Worm (Caenorhabditis elegans) whole organism, young adult: ENCODE measurements around the gene R03D7.15.

Source experiments
- B0019.2 ChIP-seq: fragments of 200-800 bp; sonication (Bioruptor generic); conservative IDR thresholded peaks from 2 replicates; pipeline ENCODE4 v1.3.6; 2022; ENCODE audit warnings: missing genetic modification reagents, missing genetic modification characterization, missing compliant biosample characterization
- D2030.7 ChIP-seq: fragments of 200-800 bp; sonication (Bioruptor generic); IDR thresholded peaks from 2 replicates; pipeline ENCODE4 v1.3.6; 2022; ENCODE audit warnings: missing genetic modification reagents, missing genetic modification characterization, missing compliant biosample characterization
- F10E7.11 ChIP-seq: sonication (generic microtip); optimal IDR thresholded peaks from 2 replicates; lab custom pipeline; 2017; ENCODE audit warnings: mild to moderate bottlenecking, missing genetic modification characterization, moderate library complexity, missing compliant biosample characterization
- F37B4.10 ChIP-seq: fragments of 200-800 bp; sonication (Bioruptor generic); IDR thresholded peaks from 2 replicates; pipeline ENCODE4 v1.3.6; 2022; ENCODE audit warnings: missing genetic modification characterization, missing compliant biosample characterization
- F57C9.4 ChIP-seq: sonication (generic microtip); optimal IDR thresholded peaks from 2 replicates; lab custom pipeline; 2017; ENCODE audit warnings: mild to moderate bottlenecking, missing genetic modification characterization, missing compliant biosample characterization
- T26A5.8 ChIP-seq: sonication (generic microtip); optimal IDR thresholded peaks from 2 replicates; lab custom pipeline; 2016; ENCODE audit warnings: missing genetic modification characterization, missing compliant biosample characterization
- Y56A3A.18 ChIP-seq: fragments of 200-800 bp; sonication (Bioruptor generic); IDR thresholded peaks from 2 replicates; pipeline ENCODE4 v1.3.6; 2022; ENCODE audit warnings: missing genetic modification reagents, missing genetic modification characterization, missing compliant biosample characterization
- Y95B8A.8 ChIP-seq: fragments of 200-800 bp; sonication (Bioruptor generic); IDR thresholded peaks from 2 replicates; pipeline ENCODE4 v1.3.6; 2022; ENCODE audit warnings: missing genetic modification reagents, missing genetic modification characterization, missing compliant biosample characterization
- akir-1 ChIP-seq: fragments of 200-800 bp; sonication (Bioruptor generic); optimal IDR thresholded peaks from 2 replicates; lab custom pipeline; 2018; ENCODE audit warnings: mild to moderate bottlenecking, missing genetic modification characterization, moderate library complexity, missing compliant biosample characterization
- athp-1 ChIP-seq: sonication (generic microtip); optimal IDR thresholded peaks from 2 replicates; lab custom pipeline; 2017; ENCODE audit warnings: mild to moderate bottlenecking, missing genetic modification characterization, missing compliant biosample characterization
- attf-3 ChIP-seq: fragments of 200-800 bp; sonication (Bioruptor generic); conservative IDR thresholded peaks from 2 replicates; pipeline ENCODE4 v1.3.6; 2022; ENCODE audit warnings: missing genetic modification reagents, missing genetic modification characterization, missing compliant biosample characterization
- ceh-100 ChIP-seq: fragments of 200-800 bp; sonication (Bioruptor generic); IDR thresholded peaks from 2 replicates; pipeline ENCODE4 v1.3.6; 2022; ENCODE audit warnings: missing genetic modification reagents, missing genetic modification characterization, missing compliant biosample characterization
- ceh-40 ChIP-seq: fragments of 200-800 bp; sonication (Bioruptor generic); IDR thresholded peaks from 2 replicates; pipeline ENCODE4 v1.3.6; 2022; ENCODE audit warnings: missing genetic modification characterization, missing compliant biosample characterization
- efl-1 ChIP-seq: fragments of 150-350 bp; optimal IDR thresholded peaks from 2 replicates; lab custom pipeline; 2014; ENCODE audit warnings: missing biosample characterization, missing genetic modification reagents, missing genetic modification characterization
- egrh-3 ChIP-seq: fragments of 200-800 bp; sonication (Bioruptor generic); IDR thresholded peaks from 2 replicates; pipeline ENCODE4 v1.3.6; 2022; ENCODE audit warnings: missing genetic modification reagents, missing genetic modification characterization, missing compliant biosample characterization
- ekl-4 ChIP-seq: fragments of 200-800 bp; sonication (Bioruptor generic); IDR thresholded peaks from 2 replicates; pipeline ENCODE4 v1.3.6; 2022; ENCODE audit warnings: missing genetic modification reagents, missing genetic modification characterization, missing compliant biosample characterization
- hlh-12 ChIP-seq: sonication (generic microtip); optimal IDR thresholded peaks from 2 replicates; lab custom pipeline; 2016; ENCODE audit warnings: missing genetic modification characterization, missing compliant biosample characterization
- hlh-26 ChIP-seq: fragments of 200-800 bp; sonication (Bioruptor generic); conservative IDR thresholded peaks from 2 replicates; pipeline ENCODE4 v1.3.6; 2022; ENCODE audit warnings: missing genetic modification reagents, missing genetic modification characterization, missing compliant biosample characterization
- hmg-20 ChIP-seq: fragments of 200-800 bp; sonication (Bioruptor generic); IDR thresholded peaks from 2 replicates; pipeline ENCODE4 v1.3.6; 2022; ENCODE audit warnings: missing genetic modification reagents, missing genetic modification characterization, missing compliant biosample characterization
- hsf-1 ChIP-seq: fragments of 200-800 bp; sonication (Bioruptor generic); IDR thresholded peaks from 2 replicates; pipeline ENCODE4 v1.3.6; 2022; ENCODE audit warnings: missing genetic modification reagents, missing genetic modification characterization, missing compliant biosample characterization
- let-526 ChIP-seq: fragments of 200-800 bp; sonication (Bioruptor generic); IDR thresholded peaks from 2 replicates; pipeline ENCODE4 v1.3.6; 2022; ENCODE audit warnings: missing genetic modification reagents, missing genetic modification characterization, missing compliant biosample characterization
- lin-40 ChIP-seq: sonication (generic microtip); optimal IDR thresholded peaks from 2 replicates; lab custom pipeline; 2016; ENCODE audit warnings: missing genetic modification characterization, mild to moderate bottlenecking, missing compliant biosample characterization, missing genotype, missing genetic modification reagents
- lin-54 ChIP-seq: fragments of 200-800 bp; sonication (Bioruptor generic); optimal IDR thresholded peaks from 2 replicates; lab custom pipeline; 2018; ENCODE audit warnings: mild to moderate bottlenecking, missing genetic modification characterization, missing compliant biosample characterization
- mcd-1 ChIP-seq: fragments of 200-800 bp; sonication (Bioruptor generic); IDR thresholded peaks from 2 replicates; pipeline ENCODE4 v1.3.6; 2022; ENCODE audit warnings: missing genetic modification reagents, missing genetic modification characterization, missing compliant biosample characterization
- mes-4 ChIP-seq: sonication (generic microtip); optimal IDR thresholded peaks from 2 replicates; lab custom pipeline; 2016; ENCODE audit warnings: missing genotype, missing genetic modification characterization, missing compliant biosample characterization
- nhr-27 ChIP-seq: fragments of 200-800 bp; sonication (Bioruptor generic); optimal IDR thresholded peaks from 2 replicates; lab custom pipeline; 2018; ENCODE audit warnings: mild to moderate bottlenecking, missing genetic modification characterization, moderate library complexity, missing compliant biosample characterization
- pha-4 ChIP-seq: fragments of 150-350 bp; sonication (generic microtip); optimal IDR thresholded peaks from 2 replicates; lab custom pipeline; 2014; ENCODE audit warnings: missing biosample characterization, missing genetic modification reagents, missing genetic modification characterization
- rcor-1 ChIP-seq: fragments of 200-800 bp; sonication (Bioruptor generic); IDR thresholded peaks from 2 replicates; pipeline ENCODE4 v1.3.6; 2022; ENCODE audit warnings: missing genetic modification reagents, missing genetic modification characterization, missing compliant biosample characterization
- sea-2 ChIP-seq: fragments of 200-800 bp; sonication (Bioruptor generic); IDR thresholded peaks from 2 replicates; pipeline ENCODE4 v1.3.6; 2022; ENCODE audit warnings: missing genetic modification characterization, missing compliant biosample characterization
- snpc-1.3 ChIP-seq: sonication (generic microtip); optimal IDR thresholded peaks from 2 replicates; lab custom pipeline; 2017; ENCODE audit warnings: missing genetic modification characterization, mild to moderate bottlenecking, missing compliant biosample characterization, antibody characterized with exemption, moderate library complexity, missing genotype, missing genetic modification reagents; ENCODE audit not compliant: insufficient read depth
- snpc-3.4 ChIP-seq: sonication (generic microtip); optimal IDR thresholded peaks from 2 replicates; lab custom pipeline; 2017; ENCODE audit warnings: missing genetic modification characterization, mild to moderate bottlenecking, missing compliant biosample characterization, antibody characterized with exemption, moderate library complexity, missing genotype, missing genetic modification reagents
- zfh-2 ChIP-seq: fragments of 200-800 bp; sonication (Bioruptor generic); conservative IDR thresholded peaks from 2 replicates; pipeline ENCODE4 v1.3.6; 2022; ENCODE audit warnings: missing genetic modification reagents, missing genetic modification characterization, missing compliant biosample characterization
- ztf-25 ChIP-seq: fragments of 200-800 bp; sonication (Bioruptor generic); IDR thresholded peaks from 2 replicates; pipeline ENCODE4 v1.3.6; 2022; ENCODE audit warnings: missing genetic modification reagents, missing genetic modification characterization, missing compliant biosample characterization
- ztf-26 ChIP-seq: sonication (generic microtip); optimal IDR thresholded peaks from 2 replicates; lab custom pipeline; 2017; ENCODE audit warnings: missing genetic modification characterization, missing compliant biosample characterization

The R03D7.15 gene

ce11 chrII:10912995-10913394 is 29.0 kb upstream of the R03D7.15 start:
- no peak for TF ChIP-seq mcd-1

- TF ChIP-seq mcd-1 (no peak), efl-1 (GFP tag; lab: Kevin White, UChicago) (no peak), let-526 (GFP tag; lab: Robert Waterston, UW) (no peak), T26A5.8 (tag; lab: Kevin White, UChicago) (no peak), lin-54 (GFP tag; lab: Kevin White, UChicago) (no peak), pha-4 (no peak), ceh-100 (GFP tag; lab: Robert Waterston, UW) (no peak), ekl-4 (GFP tag; lab: Robert Waterston, UW) (no peak), mes-4 (tag; lab: Kevin White, UChicago) (no peak), hlh-12 (tag; lab: Kevin White, UChicago) (no peak), snpc-1.3 (tag; lab: Kevin White, UChicago) (no peak)
Measured at ce11 chrII:10914366-10914765, 27.6 kb upstream of the R03D7.15 start, which contains the start of gene F44F4.15. F44F4.15 (plus strand) TSS chrII:10914666.

- no peak for TF ChIP-seq hmg-20 (GFP tag; lab: Robert Waterston, UW)
- TF ChIP-seq D2030.7 (GFP tag; lab: Robert Waterston, UW), result no peak
- no peak for TF ChIP-seq snpc-3.4 (tag; lab: Kevin White, UChicago)
- TF ChIP-seq B0019.2 (GFP tag; lab: Robert Waterston, UW), result no peak
- TF ChIP-seq hlh-12 (tag; lab: Kevin White, UChicago), result no peak
- no peak for TF ChIP-seq pha-4
- TF ChIP-seq hsf-1, result no peak
- no peak for TF ChIP-seq F10E7.11 (tag; lab: Kevin White, UChicago)
- TF ChIP-seq rcor-1, result no peak
- TF ChIP-seq akir-1 (GFP tag; lab: Kevin White, UChicago), result no peak
- no peak for TF ChIP-seq Y95B8A.8 (GFP tag; lab: Robert Waterston, UW)
- TF ChIP-seq hlh-26 (GFP tag; lab: Robert Waterston, UW), result no peak
- TF ChIP-seq F57C9.4 (tag; lab: Kevin White, UChicago), result no peak
- no peak for TF ChIP-seq egrh-3 (GFP tag; lab: Robert Waterston, UW)
- no peak for TF ChIP-seq ztf-26 (tag; lab: Kevin White, UChicago)
- no peak for TF ChIP-seq sea-2 (GFP tag; lab: Robert Waterston, UW)
- TF ChIP-seq F37B4.10, result no peak
- no peak for TF ChIP-seq zfh-2 (GFP tag; lab: Robert Waterston, UW)
- no peak for TF ChIP-seq ztf-25 (GFP tag; lab: Robert Waterston, UW)
Measured at ce11 chrII:10915732-10916131, 26.3 kb upstream of the R03D7.15 start, which contains the start of gene F44F4.9. F44F4.9 (minus strand) TSS chrII:10915832.

- TF ChIP-seq nhr-27 (tag; lab: Kevin White, UChicago) (no peak), athp-1 (no peak), Y56A3A.18 (GFP tag; lab: Robert Waterston, UW) (no peak), ceh-40 (GFP tag; lab: Robert Waterston, UW) (no peak), sea-2 (GFP tag; lab: Robert Waterston, UW) (no peak), attf-3 (GFP tag; lab: Robert Waterston, UW) (no peak), lin-40 (tag; lab: Kevin White, UChicago) (no peak)
- TF ChIP-seq, all 124 proteins: peak for 0
Measured at ce11 chrII:10917174-10917573, 24.8 kb upstream of the R03D7.15 start, which contains the start of gene F44F4.10. F44F4.10 (minus strand) TSS chrII:10917274.
